Fruit fly (Drosophila melanogaster) whole organism, embryonic: ENCODE measurements around the gene CG33230.

ENCODE experiments used
- Abd-B ChIP-seq: fragments of 200-800 bp; sonication (Bioruptor generic); optimal IDR thresholded peaks from 2 replicates; lab custom pipeline; 2018; ENCODE audit warnings: missing biosample characterization, mild to moderate bottlenecking, missing genetic modification characterization, moderate library complexity
- Adf1 ChIP-seq: fragments of 200-800 bp; sonication (Bioruptor generic); IDR thresholded peaks from 2 replicates; pipeline ENCODE4 v1.3.6; 2022; ENCODE audit warnings: missing biosample characterization, missing genetic modification characterization
- Awh ChIP-seq: fragments of 200-800 bp; sonication (Bioruptor generic); IDR thresholded peaks from 2 replicates; pipeline ENCODE4, ENCODE4 v1.3.6; 2022; ENCODE audit warnings: missing biosample characterization, missing genetic modification characterization
- CG10366 ChIP-seq: fragments of 200-800 bp; sonication (Bioruptor generic); IDR thresholded peaks from 2 replicates; pipeline ENCODE4 v1.3.6; 2022; ENCODE audit warnings: missing biosample characterization, missing genetic modification characterization
- CG10979 ChIP-seq: fragments of 200-800 bp; sonication (Bioruptor generic); optimal IDR thresholded peaks from 2 replicates; lab custom pipeline; 2018; ENCODE audit warnings: missing biosample characterization, mild to moderate bottlenecking, missing genetic modification characterization, moderate library complexity
- CG12769 ChIP-seq: fragments of 200-800 bp; sonication (Bioruptor generic); optimal IDR thresholded peaks from 2 replicates; lab custom pipeline; 2019; ENCODE audit warnings: missing biosample characterization, mild to moderate bottlenecking, missing genetic modification characterization, moderate library complexity
- CG13287 ChIP-seq: fragments of 200-800 bp; sonication (Bioruptor generic); IDR thresholded peaks from 2 replicates; pipeline ENCODE4 v1.3.6; 2022; ENCODE audit warnings: missing biosample characterization, missing genetic modification characterization; ENCODE audit not compliant: partially characterized antibody
- CG16813 ChIP-seq: fragments of 200-800 bp; sonication (Bioruptor generic); IDR thresholded peaks from 3 replicates; pipeline ENCODE4 v1.3.6; 2022; ENCODE audit warnings: missing biosample characterization, missing genetic modification characterization; ENCODE audit not compliant: partially characterized antibody
- CG18011 ChIP-seq: fragments of 200-800 bp; sonication (Bioruptor generic); optimal IDR thresholded peaks from 2 replicates; lab custom pipeline; 2017; ENCODE audit warnings: missing biosample characterization, missing genetic modification characterization, mild to moderate bottlenecking, moderate library complexity, missing genotype
- CG32767 ChIP-seq: fragments of 200-800 bp; sonication (Bioruptor generic); IDR thresholded peaks from 2 replicates; pipeline ENCODE4 v1.3.6; 2022; ENCODE audit warnings: missing biosample characterization, missing genetic modification characterization
- CG32772 ChIP-seq: fragments of 200-800 bp; sonication (Bioruptor generic); IDR thresholded peaks from 2 replicates; pipeline ENCODE4 v1.3.6; 2022; ENCODE audit warnings: missing biosample characterization, missing genetic modification characterization
- CG3281 ChIP-seq: fragments of 200-800 bp; sonication (Bioruptor generic); optimal IDR thresholded peaks from 3 replicates; lab custom pipeline; 2017; ENCODE audit warnings: missing biosample characterization, mild to moderate bottlenecking, missing genetic modification characterization
- CG34224 ChIP-seq: fragments of 200-800 bp; sonication (Bioruptor generic); IDR thresholded peaks from 3 replicates; pipeline ENCODE4 v1.3.6; 2022; ENCODE audit warnings: missing biosample characterization, missing genetic modification characterization; ENCODE audit not compliant: partially characterized antibody
- CG34422 ChIP-seq: fragments of 200-800 bp; sonication (Bioruptor generic); IDR thresholded peaks from 3 replicates; pipeline ENCODE4 v1.3.6; 2022; ENCODE audit warnings: missing biosample characterization, missing genetic modification characterization
- CG4360 ChIP-seq: fragments of 200-800 bp; sonication (Bioruptor generic); IDR thresholded peaks from 2 replicates; pipeline ENCODE4 v1.3.6; 2022; ENCODE audit warnings: missing biosample characterization, missing genetic modification characterization
- CG4617 ChIP-seq: fragments of 200-800 bp; sonication (Bioruptor generic); optimal IDR thresholded peaks from 3 replicates; lab custom pipeline; 2016; ENCODE audit warnings: missing biosample characterization, missing genetic modification characterization, borderline replicate concordance
- CG4730 ChIP-seq: fragments of 200-800 bp; sonication (Bioruptor generic); IDR thresholded peaks from 2 replicates; pipeline ENCODE4 v1.3.6; 2022; ENCODE audit warnings: missing biosample characterization, missing genetic modification characterization
- CG9437 ChIP-seq: fragments of 200-800 bp; sonication (Bioruptor generic); optimal IDR thresholded peaks from 2 replicates; lab custom pipeline; 2018; ENCODE audit warnings: missing biosample characterization, mild to moderate bottlenecking, missing genetic modification characterization
- CG9609 ChIP-seq: fragments of 200-800 bp; sonication (Bioruptor generic); optimal IDR thresholded peaks from 3 replicates; lab custom pipeline; 2016; ENCODE audit warnings: missing biosample characterization, missing genetic modification characterization
- CG9727 ChIP-seq: fragments of 200-800 bp; sonication (Bioruptor generic); optimal IDR thresholded peaks from 3 replicates; lab custom pipeline; 2017; ENCODE audit warnings: missing biosample characterization, mild to moderate bottlenecking, missing genetic modification characterization
- Deaf1 ChIP-seq: fragments of 200-800 bp; optimal IDR thresholded peaks from 3 replicates; lab custom pipeline; 2019; ENCODE audit warnings: missing biosample characterization, mild to moderate bottlenecking, missing genetic modification characterization, moderate library complexity
- Elba2 ChIP-seq: fragments of 200-800 bp; sonication (Bioruptor generic); optimal IDR thresholded peaks from 3 replicates; lab custom pipeline; 2016; ENCODE audit warnings: missing biosample characterization, missing genetic modification characterization
- Fer2 ChIP-seq: fragments of 200-800 bp; sonication (Bioruptor generic); optimal IDR thresholded peaks from 2 replicates; lab custom pipeline; 2018; ENCODE audit warnings: missing biosample characterization, mild to moderate bottlenecking, missing genetic modification characterization, moderate library complexity
- MBD-R2 ChIP-seq: fragments of 200-800 bp; sonication (Bioruptor generic); IDR thresholded peaks from 2 replicates; pipeline ENCODE4 v1.3.6; 2022; ENCODE audit warnings: missing biosample characterization, missing genetic modification characterization
- MESR4 ChIP-seq: fragments of 200-800 bp; sonication (Bioruptor generic); optimal IDR thresholded peaks from 2 replicates; lab custom pipeline; 2018; ENCODE audit warnings: missing biosample characterization, mild to moderate bottlenecking, missing genetic modification characterization, moderate library complexity
- Med ChIP-seq: fragments of 200-800 bp; sonication (Bioruptor generic); peaks from one replicate; lab custom pipeline; 2016; ENCODE audit warnings: missing biosample characterization, missing genetic modification characterization, mild to moderate bottlenecking, inconsistent platforms, moderate library complexity
- Nf-YB ChIP-seq: fragments of 200-800 bp; sonication (Bioruptor generic); optimal IDR thresholded peaks from 3 replicates; lab custom pipeline; 2019; ENCODE audit warnings: missing biosample characterization, mild to moderate bottlenecking, missing genetic modification characterization, moderate library complexity
- Nf-YC ChIP-seq: fragments of 200-800 bp; optimal IDR thresholded peaks from 3 replicates; lab custom pipeline; 2019; ENCODE audit warnings: missing biosample characterization, mild to moderate bottlenecking, missing genetic modification characterization, moderate library complexity
- NfI ChIP-seq: fragments of 200-800 bp; sonication (Bioruptor generic); optimal IDR thresholded peaks from 3 replicates; lab custom pipeline; 2018; ENCODE audit warnings: missing biosample characterization, mild to moderate bottlenecking, missing genetic modification characterization, moderate library complexity
- PHDP ChIP-seq: fragments of 200-800 bp; sonication (Bioruptor generic); optimal IDR thresholded peaks from 3 replicates; lab custom pipeline; 2018; ENCODE audit warnings: missing biosample characterization, mild to moderate bottlenecking, missing genetic modification characterization, moderate library complexity
- Sox100B ChIP-seq: fragments of 200-800 bp; sonication (Bioruptor generic); optimal IDR thresholded peaks from 3 replicates; lab custom pipeline; 2018; ENCODE audit warnings: missing biosample characterization, mild to moderate bottlenecking, missing genetic modification characterization
- ap ChIP-seq: fragments of 200-800 bp; sonication (Bioruptor generic); IDR thresholded peaks from 2 replicates; pipeline ENCODE4 v1.3.6; 2022; ENCODE audit warnings: missing biosample characterization, missing genetic modification characterization
- btn ChIP-seq: fragments of 200-800 bp; sonication (Bioruptor generic); optimal IDR thresholded peaks from 2 replicates; lab custom pipeline; 2016; ENCODE audit warnings: missing biosample characterization, missing genetic modification characterization
- ci ChIP-seq: fragments of 200-800 bp; sonication (Bioruptor generic); IDR thresholded peaks from 3 replicates; pipeline ENCODE4 v1.3.6; 2022; ENCODE audit warnings: missing biosample characterization, missing genetic modification characterization
- crol ChIP-seq: fragments of 200-800 bp; sonication (Bioruptor generic); IDR thresholded peaks from 2 replicates; pipeline ENCODE4 v1.3.6; 2022; ENCODE audit warnings: missing biosample characterization, missing genetic modification characterization
- crp ChIP-seq, 2 experiments: fragments of 200-800 bp; sonication (Bioruptor generic); optimal IDR thresholded peaks; 2 replicates in 1 of 2; 3 replicates in 1 of 2; lab custom pipeline; 2017; ENCODE audit warnings: missing biosample characterization in 2 of 2, missing genetic modification characterization in 2 of 2, mild to moderate bottlenecking in 1 of 2, moderate library complexity in 1 of 2
- ewg ChIP-seq: fragments of 200-800 bp; sonication (Bioruptor generic); optimal IDR thresholded peaks from 3 replicates; lab custom pipeline; 2017; ENCODE audit warnings: mild to moderate bottlenecking, missing biosample characterization, missing genetic modification reagents, missing genetic modification characterization
- gcm ChIP-seq: fragments of 200-800 bp; sonication (Bioruptor generic); optimal IDR thresholded peaks from 2 replicates; lab custom pipeline; 2019; ENCODE audit warnings: missing biosample characterization, mild to moderate bottlenecking, missing genetic modification characterization, moderate library complexity
- hbn ChIP-seq: fragments of 200-800 bp; sonication (Bioruptor generic); IDR thresholded peaks from 2 replicates; pipeline ENCODE4 v1.3.6; 2022; ENCODE audit warnings: missing biosample characterization, missing genetic modification characterization; ENCODE audit not compliant: partially characterized antibody
- ind ChIP-seq: fragments of 200-800 bp; sonication (Bioruptor generic); optimal IDR thresholded peaks from 3 replicates; lab custom pipeline; 2016; ENCODE audit warnings: missing biosample characterization, missing genetic modification characterization
- insv ChIP-seq, 2 experiments: fragments of 200-800 bp; sonication (Bioruptor generic); optimal IDR thresholded peaks; 3 replicates each; lab custom pipeline; 2016 to 2018; ENCODE audit warnings: missing biosample characterization in 2 of 2, missing genetic modification characterization in 2 of 2
- onecut ChIP-seq: fragments of 200-800 bp; sonication (Bioruptor generic); IDR thresholded peaks from 2 replicates; pipeline ENCODE4 v1.3.6; 2022; ENCODE audit warnings: missing biosample characterization, missing genetic modification characterization
- scrt ChIP-seq: fragments of 200-800 bp; sonication (Bioruptor generic); optimal IDR thresholded peaks from 2 replicates; lab custom pipeline; 2018; ENCODE audit warnings: missing biosample characterization, mild to moderate bottlenecking, missing genetic modification characterization, moderate library complexity
- twi ChIP-seq: fragments of 200-800 bp; optimal IDR thresholded peaks from 2 replicates; lab custom pipeline; 2019; ENCODE audit warnings: missing biosample characterization, mild to moderate bottlenecking, missing genetic modification characterization, moderate library complexity
- unc-4 ChIP-seq: fragments of 200-800 bp; sonication (Bioruptor generic); IDR thresholded peaks from 2 replicates; pipeline ENCODE4 v1.3.6; 2022; ENCODE audit warnings: missing biosample characterization, missing genetic modification characterization; ENCODE audit not compliant: partially characterized antibody
- unpg ChIP-seq: fragments of 200-800 bp; sonication (Bioruptor generic); optimal IDR thresholded peaks from 3 replicates; lab custom pipeline; 2018; ENCODE audit warnings: missing biosample characterization, mild to moderate bottlenecking, missing genetic modification characterization, moderate library complexity
- zen2 ChIP-seq: fragments of 200-800 bp; sonication (Bioruptor generic); IDR thresholded peaks from 3 replicates; pipeline ENCODE4 v1.3.6; 2022; ENCODE audit warnings: missing biosample characterization, missing genetic modification characterization; ENCODE audit not compliant: partially characterized antibody

The CG33230 gene

dm6 chr3L:1661738-1662370 is 43.6 kb downstream of the CG33230 start (continued):
- TF ChIP-seq Med (GFP tag; lab: Kevin White, UChicago) = peak; percentile 19
- TF ChIP-seq zen2 (GFP tag; lab: Robert Waterston, UW) = peak; percentile 30; the same call in 2 of the 3 replicates
- no peak for TF ChIP-seq CG10366 (GFP tag; lab: Robert Waterston, UW)
- TF ChIP-seq CG32772 = no peak
- no peak for TF ChIP-seq PHDP
- TF ChIP-seq CG9727 (GFP tag; lab: Kevin White, UChicago) = no peak
- TF ChIP-seq CG12769 (tag; lab: Kevin White, UChicago) = no peak
- no peak for TF ChIP-seq CG9437
- no peak for TF ChIP-seq Elba2 (GFP tag; lab: Kevin White, UChicago)
- no peak for TF ChIP-seq Sox100B (GFP tag; lab: Kevin White, UChicago)
- TF ChIP-seq scrt (GFP tag; lab: Kevin White, UChicago) = peak; percentile 74
- TF ChIP-seq Adf1 (GFP tag; lab: Robert Waterston, UW) = peak; percentile 58; the same call in 1 of the 2 replicates
- TF ChIP-seq Fer2 (tag; lab: Kevin White, UChicago) = no peak
- no peak for TF ChIP-seq CG10979 (tag; lab: Kevin White, UChicago)
- TF ChIP-seq twi (tag; lab: Kevin White, UChicago) = no peak
- peak; percentile 64 for TF ChIP-seq crol (GFP tag; lab: Robert Waterston, UW)
- peak; percentile 58; the same call in 1 of the 3 replicates for TF ChIP-seq CG34422 (GFP tag; lab: Robert Waterston, UW)
- TF ChIP-seq unpg = no peak
- no peak for TF ChIP-seq CG18011 (GFP tag; lab: Kevin White, UChicago)
- TF ChIP-seq NfI (GFP tag; lab: Kevin White, UChicago) = no peak
- TF ChIP-seq Awh (GFP tag; lab: Robert Waterston, UW) = no peak
- TF ChIP-seq insv (GFP tag; optimal IDR thresholded peaks at IDR 0.05; lab: Kevin White, UChicago) = no peak
- no peak for TF ChIP-seq ci
- no peak for TF ChIP-seq ap (GFP tag; lab: Robert Waterston, UW)
- 0 out of 2 replicates have a peak, but pooled peaks have one; percentile 32 for TF ChIP-seq unc-4 (GFP tag; lab: Robert Waterston, UW)
- TF ChIP-seq CG3281 (GFP tag; lab: Kevin White, UChicago) = no peak
- peak in 1 of 2 experiments; percentile 46 for TF ChIP-seq crp (GFP tag; optimal IDR thresholded peaks at IDR 0.05; lab: Kevin White, UChicago)
- no peak for TF ChIP-seq btn (GFP tag; lab: Kevin White, UChicago)
- TF ChIP-seq Abd-B (GFP tag; lab: Kevin White, UChicago) = no peak
- TF ChIP-seq hbn (GFP tag; lab: Robert Waterston, UW) = no peak
- no peak for TF ChIP-seq CG4617 (GFP tag; lab: Kevin White, UChicago)
- no peak for TF ChIP-seq ind (GFP tag; lab: Kevin White, UChicago)
- no peak for TF ChIP-seq CG9609 (GFP tag; lab: Kevin White, UChicago)
- TF ChIP-seq CG13287 = peak; percentile 32; the same call in 1 of the 2 replicates
- 0 out of 3 replicates have a peak, but pooled peaks have one; percentile 41 for TF ChIP-seq CG34224 (GFP tag; lab: Robert Waterston, UW)
- TF ChIP-seq CG4730 = no peak

- TF ChIP-seq Deaf1 (tag; lab: Kevin White, UChicago) (peak; percentile 68), Nf-YC (peak; percentile 89), Med (GFP tag; lab: Kevin White, UChicago) (peak; percentile 59), CG32767 (GFP tag; lab: Robert Waterston, UW) (peak; percentile 48; the same call in 1 of the 2 replicates), MBD-R2 (GFP tag; lab: Robert Waterston, UW) (peak; percentile 36), ewg (peak; percentile 83), CG16813 (no peak), onecut (GFP tag; lab: Robert Waterston, UW) (peak; percentile 85), MESR4 (GFP tag; lab: Kevin White, UChicago) (no peak), CG4360 (GFP tag; lab: Robert Waterston, UW) (no peak), gcm (no peak), Nf-YB (GFP tag; lab: Kevin White, UChicago) (peak; percentile 81)
Observed at dm6 chr3L:1663531-1663930, 45.3 kb downstream of the CG33230 start.
